Fruit fly (Drosophila melanogaster): ENCODE measurements around the gene Ugt35E1.

Ugt35E1 gene

DNA sequence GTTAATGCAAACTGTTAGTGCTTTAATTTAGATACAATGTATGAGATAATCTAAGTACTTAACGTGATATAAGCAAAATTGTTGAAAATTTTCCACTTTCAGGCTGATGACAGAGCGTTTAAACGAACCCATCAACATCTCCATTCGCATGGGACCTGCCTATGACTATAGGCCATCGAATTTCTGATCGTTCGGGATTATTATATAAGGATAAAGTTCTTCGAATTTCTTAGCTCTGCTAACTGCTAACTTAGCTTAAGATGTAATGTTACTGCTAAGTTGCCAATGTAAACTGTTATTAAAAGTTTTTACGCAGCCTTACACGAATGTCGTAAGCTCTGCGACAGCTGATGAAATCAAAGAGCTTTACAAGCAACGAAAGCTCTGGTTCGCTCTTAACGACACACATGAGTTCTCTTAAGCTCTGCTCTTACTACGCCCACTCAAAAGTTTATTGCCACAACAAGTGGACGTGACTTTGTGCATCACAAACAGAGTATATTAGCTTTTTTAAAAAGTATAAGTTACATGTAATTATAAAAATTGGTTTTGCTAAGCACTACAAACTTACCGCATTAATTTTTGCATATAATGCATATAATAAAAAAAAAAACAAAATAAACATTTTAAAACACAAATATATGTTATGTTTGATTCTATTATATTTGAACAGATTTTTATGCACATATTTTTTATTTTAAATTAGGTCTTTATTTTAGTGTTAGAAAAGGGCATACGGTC, 30.9 kb upstream of the Ugt35E1 start:
- peak; percentile 99 for TF ChIP-seq D1 (tag; optimal IDR thresholded peaks at IDR 0.05)
- peak; percentile 97 for TF ChIP-seq CG10348 (GFP tag; IDR thresholded peaks at IDR 0.05)
- peak; percentile 93 for TF ChIP-seq Pif1B (GFP tag; optimal IDR thresholded peaks at IDR 0.05)
- TF ChIP-seq CG15710 (tag; optimal IDR thresholded peaks at IDR 0.05), result peak; percentile 99
- peak; percentile 97 for TF ChIP-seq EcR (GFP tag; optimal IDR thresholded peaks at IDR 0.05)
- no peak for TF ChIP-seq fd96Ca (GFP tag; IDR thresholded peaks at IDR 0.05)
- peak; percentile 89 for TF ChIP-seq gl (tag; optimal IDR thresholded peaks at IDR 0.05)
- peak; percentile 99 for TF ChIP-seq CG32121 (GFP tag; IDR thresholded peaks at IDR 0.05)
- TF ChIP-seq rn (GFP tag; IDR thresholded peaks at IDR 0.05), result peak; percentile 97
- peak; percentile 99 for TF ChIP-seq CG8159 (tag; optimal IDR thresholded peaks at IDR 0.05)
- peak; percentile 44 for TF ChIP-seq Pif1A (GFP tag; optimal IDR thresholded peaks at IDR 0.05)
- peak; percentile 100 for TF ChIP-seq CG14655 (GFP tag; optimal IDR thresholded peaks at IDR 0.05)
- TF ChIP-seq CG34367 (tag; optimal IDR thresholded peaks at IDR 0.05), result peak; percentile 96
- peak; percentile 99 for TF ChIP-seq CG8301 (tag; optimal IDR thresholded peaks at IDR 0.05)
- peak; percentile 94 for TF ChIP-seq CG12605 (GFP tag; IDR thresholded peaks at IDR 0.05)
- TF ChIP-seq Ets98B (GFP tag; IDR thresholded peaks at IDR 0.05), result peak; percentile 95
- TF ChIP-seq CG13204 (GFP tag; optimal IDR thresholded peaks at IDR 0.05), result peak; percentile 86
- TF ChIP-seq CG17806 (tag; optimal IDR thresholded peaks at IDR 0.05), result peak; percentile 98
- TF ChIP-seq CG9948 (tag; optimal IDR thresholded peaks at IDR 0.05), result peak; percentile 100
- TF ChIP-seq CG4496 (GFP tag; IDR thresholded peaks at IDR 0.05), result peak; percentile 97
- peak; percentile 99 for TF ChIP-seq Snoo (tag; optimal IDR thresholded peaks at IDR 0.05)

- no peak for TF ChIP-seq CG15710 (tag; optimal IDR thresholded peaks at IDR 0.05)
- no peak for TF ChIP-seq rn (GFP tag; IDR thresholded peaks at IDR 0.05)
- TF ChIP-seq CG8301 (tag; optimal IDR thresholded peaks at IDR 0.05), result no peak
- TF ChIP-seq Pif1A (GFP tag; optimal IDR thresholded peaks at IDR 0.05), result no peak
- no peak for TF ChIP-seq CG9948 (tag; optimal IDR thresholded peaks at IDR 0.05)
- TF ChIP-seq CG34367 (tag; optimal IDR thresholded peaks at IDR 0.05), result no peak
- no peak for TF ChIP-seq EcR (GFP tag; optimal IDR thresholded peaks at IDR 0.05)
- no peak for TF ChIP-seq Ets98B (GFP tag; IDR thresholded peaks at IDR 0.05)
- no peak for TF ChIP-seq fd96Ca (GFP tag; IDR thresholded peaks at IDR 0.05)
- no peak for TF ChIP-seq CG14655 (GFP tag; optimal IDR thresholded peaks at IDR 0.05)
- TF ChIP-seq D1 (tag; optimal IDR thresholded peaks at IDR 0.05), result no peak
- TF ChIP-seq Snoo (tag; optimal IDR thresholded peaks at IDR 0.05), result no peak
Measured at dm6 chr3R:11195792-11196191, 29.9 kb upstream of the Ugt35E1 start, which contains the start of gene CG18577. CG18577 (plus strand) TSS chr3R:11196092.

DNA sequence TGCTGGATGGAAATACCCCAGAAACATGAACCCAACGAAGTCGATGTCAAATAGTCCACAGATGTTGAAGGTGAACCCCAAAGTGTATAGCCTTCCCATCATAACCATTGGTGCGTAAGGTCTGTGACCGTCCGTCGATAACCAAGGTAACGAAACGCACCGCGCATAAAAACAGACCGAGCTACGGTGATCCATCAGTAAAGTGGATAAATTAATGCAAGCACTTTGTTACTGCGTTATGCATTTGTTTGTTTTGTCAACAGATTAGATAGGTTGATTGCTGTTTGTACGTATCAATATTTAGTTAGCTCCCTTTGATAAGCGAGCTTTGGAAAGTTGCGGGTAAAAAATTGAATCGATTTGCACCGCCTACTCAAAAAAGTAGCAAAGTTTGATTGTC, 12.4 kb upstream of the Ugt35E1 start:
- TF ChIP-seq CG8159 (tag; optimal IDR thresholded peaks at IDR 0.05) (no peak), Ets98B (GFP tag; IDR thresholded peaks at IDR 0.05) (no peak)

dm6 chr3R:11177579-11177978, 11.7 kb upstream of the Ugt35E1 start:
- TF ChIP-seq Snoo (tag; optimal IDR thresholded peaks at IDR 0.05), result no peak
- no peak for TF ChIP-seq CG9948 (tag; optimal IDR thresholded peaks at IDR 0.05)
- TF ChIP-seq CG12605 (GFP tag; IDR thresholded peaks at IDR 0.05), result no peak
- no peak for TF ChIP-seq CG34367 (tag; optimal IDR thresholded peaks at IDR 0.05)
- no peak for TF ChIP-seq CG17806 (tag; optimal IDR thresholded peaks at IDR 0.05)
- no peak for TF ChIP-seq D1 (tag; optimal IDR thresholded peaks at IDR 0.05)
- TF ChIP-seq Ets98B (GFP tag; IDR thresholded peaks at IDR 0.05), result no peak
- no peak for TF ChIP-seq Pif1B (GFP tag; optimal IDR thresholded peaks at IDR 0.05)
- no peak for TF ChIP-seq CG15710 (tag; optimal IDR thresholded peaks at IDR 0.05)
- TF ChIP-seq CG4496 (GFP tag; IDR thresholded peaks at IDR 0.05), result no peak
- no peak for TF ChIP-seq fd96Ca (GFP tag; IDR thresholded peaks at IDR 0.05)
- TF ChIP-seq CG8159 (tag; optimal IDR thresholded peaks at IDR 0.05), result no peak
- no peak for TF ChIP-seq rn (GFP tag; IDR thresholded peaks at IDR 0.05)

- TF ChIP-seq rn (GFP tag; IDR thresholded peaks at IDR 0.05) (no peak), CG15710 (tag; optimal IDR thresholded peaks at IDR 0.05) (no peak), CG4496 (GFP tag; IDR thresholded peaks at IDR 0.05) (no peak), Pif1A (GFP tag; optimal IDR thresholded peaks at IDR 0.05) (no peak), fd96Ca (GFP tag; IDR thresholded peaks at IDR 0.05) (no peak), EcR (GFP tag; optimal IDR thresholded peaks at IDR 0.05) (no peak), CG13204 (GFP tag; optimal IDR thresholded peaks at IDR 0.05) (no peak), CG8159 (tag; optimal IDR thresholded peaks at IDR 0.05) (no peak), CG9948 (tag; optimal IDR thresholded peaks at IDR 0.05) (no peak), D1 (tag; optimal IDR thresholded peaks at IDR 0.05) (no peak), CG32121 (GFP tag; IDR thresholded peaks at IDR 0.05) (no peak), CG12605 (GFP tag; IDR thresholded peaks at IDR 0.05) (no peak), Snoo (tag; optimal IDR thresholded peaks at IDR 0.05) (no peak), CG14655 (GFP tag; optimal IDR thresholded peaks at IDR 0.05) (no peak)
Measured at dm6 chr3R:11175777-11176176, 9.9 kb upstream of the Ugt35E1 start.

DNA sequence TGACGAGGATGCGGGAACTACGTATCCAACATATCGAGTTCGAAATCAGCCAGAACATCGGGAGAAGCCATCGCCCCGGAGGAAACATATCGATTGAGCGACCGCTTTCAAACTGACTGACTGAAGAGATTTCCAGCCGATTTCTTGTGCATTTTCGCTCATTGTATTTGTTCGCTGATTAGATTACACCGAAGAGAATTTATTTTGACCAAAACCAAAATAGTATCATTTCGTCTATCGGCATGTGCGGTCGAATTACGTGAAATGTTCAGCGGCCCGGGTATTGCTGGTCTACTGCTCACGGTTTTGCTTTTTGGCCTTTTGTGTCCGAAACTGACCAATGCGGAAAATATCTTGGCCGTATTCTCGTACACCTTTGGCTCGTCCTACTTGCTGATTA, 9.4 kb upstream of the Ugt35E1 start, which contains the start of the genes Ugt304A1 and Ugt303A1:
Gene Ugt304A1 (minus strand): TSS at position 101 of the 400 bp plus-strand sequence.
Gene Ugt303A1 (plus strand): TSS at position 222 of the 400 bp plus-strand sequence.
- TF ChIP-seq Ets98B (GFP tag; IDR thresholded peaks at IDR 0.05) (no peak), CG12605 (GFP tag; IDR thresholded peaks at IDR 0.05) (no peak), CG4496 (GFP tag; IDR thresholded peaks at IDR 0.05) (no peak), rn (GFP tag; IDR thresholded peaks at IDR 0.05) (no peak), D1 (tag; optimal IDR thresholded peaks at IDR 0.05) (no peak), CG17806 (tag; optimal IDR thresholded peaks at IDR 0.05) (no peak), EcR (GFP tag; optimal IDR thresholded peaks at IDR 0.05) (no peak), gl (tag; optimal IDR thresholded peaks at IDR 0.05) (no peak), CG8301 (tag; optimal IDR thresholded peaks at IDR 0.05) (no peak), CG9948 (tag; optimal IDR thresholded peaks at IDR 0.05) (no peak), CG32121 (GFP tag; IDR thresholded peaks at IDR 0.05) (no peak), CG34367 (tag; optimal IDR thresholded peaks at IDR 0.05) (no peak), Pif1A (GFP tag; optimal IDR thresholded peaks at IDR 0.05) (no peak), Pif1B (GFP tag; optimal IDR thresholded peaks at IDR 0.05) (no peak), Snoo (tag; optimal IDR thresholded peaks at IDR 0.05) (no peak), CG14655 (GFP tag; optimal IDR thresholded peaks at IDR 0.05) (no peak), fd96Ca (GFP tag; IDR thresholded peaks at IDR 0.05) (no peak), CG13204 (GFP tag; optimal IDR thresholded peaks at IDR 0.05) (no peak)
